Worm (Caenorhabditis elegans) whole organism, late embryonic: ENCODE measurements around the gene F35H8.2.

Experiments used
- C08G9.2 ChIP-seq: sonication (generic microtip); optimal IDR thresholded peaks from 2 replicates; lab custom pipeline; 2016; ENCODE audit warnings: mild to moderate bottlenecking, missing genetic modification characterization, moderate library complexity, missing compliant biosample characterization
- C38D4.7 ChIP-seq: fragments of 200-800 bp; sonication (Bioruptor generic); optimal IDR thresholded peaks from 2 replicates; lab custom pipeline; 2018; ENCODE audit warnings: mild to moderate bottlenecking, missing genetic modification characterization, moderate library complexity, missing compliant biosample characterization
- F13H6.1 ChIP-seq: sonication (generic microtip); optimal IDR thresholded peaks from 2 replicates; lab custom pipeline; 2016; ENCODE audit warnings: missing genetic modification characterization, missing compliant biosample characterization
- K02D7.2 ChIP-seq: sonication (generic microtip); optimal IDR thresholded peaks from 2 replicates; lab custom pipeline; 2017; ENCODE audit warnings: mild to moderate bottlenecking, missing genetic modification characterization, missing compliant biosample characterization
- Y22D7AL.16 ChIP-seq: sonication (generic microtip); optimal IDR thresholded peaks from 2 replicates; lab custom pipeline; 2016; ENCODE audit warnings: missing genetic modification characterization, missing compliant biosample characterization
- ahr-1 ChIP-seq: sonication (generic microtip); optimal IDR thresholded peaks from 2 replicates; lab custom pipeline; 2016; ENCODE audit warnings: missing genetic modification characterization, missing compliant biosample characterization
- ceh-22 ChIP-seq: sonication (generic microtip); optimal IDR thresholded peaks from 2 replicates; lab custom pipeline; 2017; ENCODE audit warnings: missing biosample characterization, missing genetic modification characterization
- ceh-24 ChIP-seq: sonication (generic microtip); optimal IDR thresholded peaks from 2 replicates; lab custom pipeline; 2016; ENCODE audit warnings: mild to moderate bottlenecking, missing genetic modification characterization, missing compliant biosample characterization
- ceh-30 ChIP-seq: fragments of 150-350 bp; optimal IDR thresholded peaks from 2 replicates; lab custom pipeline; 2014; ENCODE audit warnings: missing biosample characterization, missing genetic modification characterization
- ceh-31 ChIP-seq: sonication (generic microtip); optimal IDR thresholded peaks from 2 replicates; lab custom pipeline; 2016; ENCODE audit warnings: missing genetic modification characterization, missing compliant biosample characterization
- ceh-34 ChIP-seq: sonication (generic microtip); optimal IDR thresholded peaks from 2 replicates; lab custom pipeline; 2016; ENCODE audit warnings: mild to moderate bottlenecking, missing genetic modification characterization, missing compliant biosample characterization
- ceh-48 ChIP-seq: sonication (generic microtip); optimal IDR thresholded peaks from 2 replicates; lab custom pipeline; 2016; ENCODE audit warnings: missing genetic modification characterization, inconsistent platforms, missing compliant biosample characterization
- che-1 ChIP-seq: sonication (generic microtip); optimal IDR thresholded peaks from 2 replicates; lab custom pipeline; 2016; ENCODE audit warnings: mild to moderate bottlenecking, missing genetic modification characterization, missing compliant biosample characterization
- dve-1 ChIP-seq: sonication (generic microtip); optimal IDR thresholded peaks from 2 replicates; lab custom pipeline; 2017; ENCODE audit warnings: antibody characterized with exemption, mild to moderate bottlenecking, missing genetic modification characterization, missing compliant biosample characterization
- elt-2 ChIP-seq: sonication (generic microtip); optimal IDR thresholded peaks from 2 replicates; lab custom pipeline; 2016; ENCODE audit warnings: missing genetic modification reagents, missing genetic modification characterization, missing compliant biosample characterization
- elt-4 ChIP-seq: sonication (generic microtip); optimal IDR thresholded peaks from 2 replicates; lab custom pipeline; 2016; ENCODE audit warnings: missing genetic modification characterization, missing compliant biosample characterization
- fkh-6 ChIP-seq: sonication (generic microtip); optimal IDR thresholded peaks from 2 replicates; lab custom pipeline; 2016; ENCODE audit warnings: missing genetic modification characterization, missing compliant biosample characterization
- gmeb-2 ChIP-seq: sonication (generic microtip); optimal IDR thresholded peaks from 2 replicates; lab custom pipeline; 2016; ENCODE audit warnings: missing genetic modification characterization, inconsistent platforms, missing compliant biosample characterization
- hlh-30 ChIP-seq: sonication (generic microtip); optimal IDR thresholded peaks from 2 replicates; lab custom pipeline; 2017; ENCODE audit warnings: antibody characterized with exemption, missing genetic modification characterization, missing compliant biosample characterization; ENCODE audit not compliant: insufficient read depth
- hlh-6 ChIP-seq: sonication (generic microtip); optimal IDR thresholded peaks from 2 replicates; lab custom pipeline; 2016; ENCODE audit warnings: missing genotype, missing genetic modification characterization, missing compliant biosample characterization
- lin-11 ChIP-seq: fragments of 200-800 bp; sonication (Bioruptor generic); optimal IDR thresholded peaks from 2 replicates; lab custom pipeline; 2018; ENCODE audit warnings: mild to moderate bottlenecking, missing genetic modification characterization, missing compliant biosample characterization
- madf-2 ChIP-seq: sonication (generic microtip); optimal IDR thresholded peaks from 2 replicates; lab custom pipeline; 2017; ENCODE audit warnings: missing genetic modification characterization, missing compliant biosample characterization
- nfya-1 ChIP-seq: sonication (generic microtip); optimal IDR thresholded peaks from 2 replicates; lab custom pipeline; 2017; ENCODE audit warnings: missing genetic modification characterization, mild to moderate bottlenecking, missing compliant biosample characterization, antibody characterized with exemption, moderate library complexity
- nhr-11 ChIP-seq: fragments of 150-350 bp; optimal IDR thresholded peaks from 2 replicates; lab custom pipeline; 2014; ENCODE audit warnings: missing biosample characterization, missing genetic modification characterization
- nhr-232 ChIP-seq: sonication (generic microtip); optimal IDR thresholded peaks from 2 replicates; lab custom pipeline; 2016; ENCODE audit warnings: missing genetic modification characterization, missing compliant biosample characterization
- odd-2 ChIP-seq: sonication (generic microtip); optimal IDR thresholded peaks from 2 replicates; lab custom pipeline; 2017; ENCODE audit warnings: antibody characterized with exemption, mild to moderate bottlenecking, missing genetic modification characterization, missing compliant biosample characterization
- pag-3 ChIP-seq: sonication (generic microtip); optimal IDR thresholded peaks from 2 replicates; lab custom pipeline; 2016; ENCODE audit warnings: missing compliant biosample characterization, missing genetic modification characterization, borderline replicate concordance
- pax-1 ChIP-seq: fragments of 150-350 bp; optimal IDR thresholded peaks from 2 replicates; lab custom pipeline; 2014; ENCODE audit warnings: missing biosample characterization, missing genetic modification characterization
- pha-2 ChIP-seq: sonication (generic microtip); optimal IDR thresholded peaks from 2 replicates; lab custom pipeline; 2017; ENCODE audit warnings: mild to moderate bottlenecking, missing genetic modification characterization, missing compliant biosample characterization
- pha-4 ChIP-seq: fragments of 150-350 bp; optimal IDR thresholded peaks from 2 replicates; lab custom pipeline; 2018; ENCODE audit warnings: missing biosample characterization, missing genetic modification reagents, missing genetic modification characterization
- pqm-1 ChIP-seq: sonication (generic microtip); optimal IDR thresholded peaks from 2 replicates; lab custom pipeline; 2016; ENCODE audit warnings: missing genetic modification characterization, missing compliant biosample characterization
- ref-2 ChIP-seq: sonication (generic microtip); optimal IDR thresholded peaks from 2 replicates; lab custom pipeline; 2016; ENCODE audit warnings: missing genetic modification characterization, missing compliant biosample characterization
- rnt-1 ChIP-seq: sonication (generic microtip); optimal IDR thresholded peaks from 2 replicates; lab custom pipeline; 2016; ENCODE audit warnings: missing genetic modification characterization, missing compliant biosample characterization
- sdc-2 ChIP-seq: sonication (generic microtip); optimal IDR thresholded peaks from 2 replicates; lab custom pipeline; 2016; ENCODE audit warnings: missing genotype, missing genetic modification characterization, missing compliant biosample characterization
- sox-2 ChIP-seq: fragments of 200-800 bp; sonication (Bioruptor generic); IDR thresholded peaks from 2 replicates; pipeline ENCODE4 v1.3.6; 2022; ENCODE audit warnings: missing genetic modification reagents, missing genetic modification characterization, missing compliant biosample characterization
- syd-9 ChIP-seq: sonication (generic microtip); optimal IDR thresholded peaks from 2 replicates; lab custom pipeline; 2016; ENCODE audit warnings: mild to moderate bottlenecking, missing genetic modification characterization, moderate library complexity, missing compliant biosample characterization
- tbx-2 ChIP-seq: sonication (generic microtip); optimal IDR thresholded peaks from 2 replicates; lab custom pipeline; 2016; ENCODE audit warnings: missing genetic modification characterization, missing compliant biosample characterization
- tbx-7 ChIP-seq: sonication (generic microtip); optimal IDR thresholded peaks from 2 replicates; lab custom pipeline; 2016; ENCODE audit warnings: missing genotype, missing genetic modification characterization, missing compliant biosample characterization
- ttx-3 ChIP-seq: sonication (generic microtip); optimal IDR thresholded peaks from 2 replicates; lab custom pipeline; 2016; ENCODE audit warnings: missing genetic modification reagents, missing genetic modification characterization, missing compliant biosample characterization
- unc-3 ChIP-seq, 2 experiments: fragments of 200-800 bp in 1 of 2; sonication (Bioruptor generic) in 1 of 2; sonication (generic microtip) in 1 of 2; conservative IDR thresholded peaks in 1 of 2; optimal IDR thresholded peaks in 1 of 2; 2 replicates each; pipeline versions ENCODE4 v1.3.6 to Lab custom; 2016 to 2022; ENCODE audit warnings: missing compliant biosample characterization in 2 of 2, missing genetic modification characterization in 2 of 2, missing genetic modification reagents in 1 of 2
- unc-42 ChIP-seq: sonication (generic microtip); optimal IDR thresholded peaks from 2 replicates; lab custom pipeline; 2016; ENCODE audit warnings: missing genotype, missing genetic modification characterization, missing compliant biosample characterization
- unc-86 ChIP-seq: sonication (generic microtip); optimal IDR thresholded peaks from 2 replicates; lab custom pipeline; 2016; ENCODE audit warnings: missing genetic modification characterization, missing compliant biosample characterization
- zip-5 ChIP-seq: sonication (generic microtip); optimal IDR thresholded peaks from 2 replicates; lab custom pipeline; 2016; ENCODE audit warnings: missing genetic modification characterization, missing compliant biosample characterization
- ztf-16 ChIP-seq: sonication (generic microtip); optimal IDR thresholded peaks from 2 replicates; lab custom pipeline; 2017; ENCODE audit warnings: missing genetic modification characterization, missing compliant biosample characterization

Gene F35H8.2

DNA sequence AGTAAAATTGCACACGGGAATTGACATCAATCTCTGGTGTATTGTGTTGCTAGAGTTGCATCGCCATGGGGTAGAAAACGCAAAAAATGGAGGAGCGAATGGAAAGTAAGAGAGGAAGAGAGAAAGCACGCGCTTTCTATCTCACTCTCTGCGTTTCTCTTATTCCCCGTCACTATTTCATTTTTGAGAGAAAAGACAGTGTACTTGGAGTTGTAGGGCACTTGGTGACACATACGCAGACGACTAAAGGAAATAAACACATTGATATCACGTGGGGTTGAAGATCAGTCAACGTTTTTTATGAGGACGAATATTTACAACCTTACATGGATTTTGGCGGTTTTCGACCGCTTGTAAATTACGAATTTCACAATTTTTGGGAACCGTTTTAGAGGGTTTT is 48.1 kb downstream of the F35H8.2 start (continued):
- no peak for TF ChIP-seq pha-4 (tag; lab: Kevin White, UChicago)
- no peak for TF ChIP-seq K02D7.2 (tag; lab: Kevin White, UChicago)
- TF ChIP-seq nhr-11: no peak
- TF ChIP-seq syd-9 (tag; lab: Kevin White, UChicago): no peak
- TF ChIP-seq tbx-7 (tag; lab: Kevin White, UChicago): no peak
- peak; percentile 33 for TF ChIP-seq unc-42 (tag; lab: Kevin White, UChicago)
- no peak for TF ChIP-seq nhr-232 (tag; lab: Kevin White, UChicago)
- no peak for TF ChIP-seq pha-2 (tag; lab: Kevin White, UChicago)
- peak; percentile 2 for TF ChIP-seq ceh-34 (tag; lab: Kevin White, UChicago)
- no peak for TF ChIP-seq odd-2 (tag; lab: Kevin White, UChicago)
- TF ChIP-seq nfya-1 (tag; lab: Kevin White, UChicago): peak; percentile 76
- TF ChIP-seq ref-2 (tag; lab: Kevin White, UChicago): peak; percentile 10
- no peak for TF ChIP-seq fkh-6
- no peak for TF ChIP-seq unc-86 (tag; lab: Kevin White, UChicago)
- TF ChIP-seq C08G9.2 (tag; lab: Kevin White, UChicago): no peak
- no peak for TF ChIP-seq gmeb-2 (tag; lab: Kevin White, UChicago)
- TF ChIP-seq hlh-30 (tag; lab: Kevin White, UChicago): peak; percentile 96
- TF ChIP-seq Y22D7AL.16 (tag; lab: Kevin White, UChicago): no peak
- TF ChIP-seq F13H6.1 (tag; lab: Kevin White, UChicago): peak; percentile 62
- no peak for TF ChIP-seq pag-3 (tag; lab: Kevin White, UChicago)
- peak; percentile 32 for TF ChIP-seq pax-1
- no peak for TF ChIP-seq elt-4 (tag; lab: Kevin White, UChicago)
- TF ChIP-seq sdc-2 (tag; lab: Kevin White, UChicago): no peak
- TF ChIP-seq ahr-1 (tag; lab: Kevin White, UChicago): no peak
- no peak for TF ChIP-seq C38D4.7 (GFP tag; lab: Kevin White, UChicago)
- no peak for TF ChIP-seq ceh-24 (tag; lab: Kevin White, UChicago)
- TF ChIP-seq elt-2: peak; percentile 59
- TF ChIP-seq lin-11 (tag; lab: Kevin White, UChicago): no peak
- no peak for TF ChIP-seq zip-5 (tag; lab: Kevin White, UChicago)
- TF ChIP-seq ttx-3 (tag; lab: Kevin White, UChicago): no peak
- no peak for TF ChIP-seq madf-2 (tag; lab: Kevin White, UChicago)
- no peak for TF ChIP-seq che-1 (tag; lab: Kevin White, UChicago)
- TF ChIP-seq pqm-1 (tag; lab: Kevin White, UChicago): peak; percentile 8
- TF ChIP-seq ceh-48 (tag; lab: Kevin White, UChicago): no peak
- peak; percentile 41 for TF ChIP-seq ceh-31 (tag; lab: Kevin White, UChicago)
- no peak for TF ChIP-seq unc-3 (GFP tag; conservative IDR thresholded peaks at IDR 0.05; lab: Robert Waterston, UW)
- TF ChIP-seq unc-3 (tag; optimal IDR thresholded peaks at IDR 0.05; lab: Kevin White, UChicago): no peak
- TF ChIP-seq hlh-6: no peak
- TF ChIP-seq ceh-30 (tag; lab: Kevin White, UChicago): no peak
- TF ChIP-seq ztf-16 (tag; lab: Kevin White, UChicago): no peak
- no peak for TF ChIP-seq ceh-22 (tag; lab: Kevin White, UChicago)
- TF ChIP-seq dve-1 (tag; lab: Kevin White, UChicago): peak; percentile 52
- TF ChIP-seq tbx-2 (tag; lab: Kevin White, UChicago): peak; percentile 55
- TF ChIP-seq sox-2 (GFP tag; lab: Robert Waterston, UW): no peak
- peak; percentile 42 for TF ChIP-seq rnt-1 (tag; lab: Kevin White, UChicago)
- TF ChIP-seq, all 69 proteins: peak for 16
